Worm (Caenorhabditis elegans) whole organism, dauer: ENCODE results near the gene C25E10.16.

ENCODE experiments used
- unc-62 ChIP-seq: sonication (generic microtip); optimal IDR thresholded peaks from 2 replicates; lab custom pipeline; 2017; ENCODE audit warnings: missing biosample characterization, missing genetic modification reagents, missing genetic modification characterization

Gene C25E10.16

ce11 chrV:9078815-9079525 lies 19.6 kb upstream of the C25E10.16 start:
- no peak for TF ChIP-seq unc-62 (GFP tag; lab: Kevin White, UChicago)

- TF ChIP-seq unc-62 (GFP tag; lab: Kevin White, UChicago) = no peak
Observed at ce11 chrV:9078067-9078581, 18.8 kb upstream of the C25E10.16 start.

ce11 chrV:9076273-9076672 lies 16.9 kb upstream of the C25E10.16 start, which contains the start of gene T27E4.7:
T27E4.7 (minus strand) TSS chrV:9076322.
- TF ChIP-seq unc-62 (GFP tag; lab: Kevin White, UChicago) = no peak

- TF ChIP-seq unc-62 (GFP tag; lab: Kevin White, UChicago) = no peak
Observed at ce11 chrV:9075827-9076226, 16.5 kb upstream of the C25E10.16 start.

ce11 chrV:9074360-9074834 lies 15.0 kb upstream of the C25E10.16 start:
- no peak for TF ChIP-seq unc-62 (GFP tag; lab: Kevin White, UChicago)

ce11 chrV:9073322-9074038 lies 14.1 kb upstream of the C25E10.16 start, which contains the start of gene oac-50:
oac-50 (minus strand) TSS chrV:9073540.
- no peak for TF ChIP-seq unc-62 (GFP tag; lab: Kevin White, UChicago)

- no peak for TF ChIP-seq unc-62 (GFP tag; lab: Kevin White, UChicago)
Observed at ce11 chrV:9069680-9070079, 10.3 kb upstream of the C25E10.16 start, which contains the start of gene T27E4.5. T27E4.5 (minus strand) TSS chrV:9069780.

- TF ChIP-seq unc-62 (GFP tag; lab: Kevin White, UChicago) = no peak
Observed at ce11 chrV:9067678-9068077, 8.3 kb upstream of the C25E10.16 start, which contains the start of gene fip-2. fip-2 (plus strand) TSS chrV:9067978.

- TF ChIP-seq unc-62 (GFP tag; lab: Kevin White, UChicago) = no peak
Observed at ce11 chrV:9065915-9066314, 6.5 kb upstream of the C25E10.16 start.

- TF ChIP-seq unc-62 (GFP tag; lab: Kevin White, UChicago) = no peak
Observed at ce11 chrV:9065001-9065400, 5.6 kb upstream of the C25E10.16 start.

ce11 chrV:9063134-9063533 lies 3.8 kb upstream of the C25E10.16 start:
- TF ChIP-seq unc-62 (GFP tag; lab: Kevin White, UChicago) = no peak

- TF ChIP-seq unc-62 (GFP tag; lab: Kevin White, UChicago) = no peak
Observed at ce11 chrV:9062341-9062740, 3.0 kb upstream of the C25E10.16 start, which contains the start of gene C25E10.12. C25E10.12 (minus strand) TSS chrV:9062441.

- no peak for TF ChIP-seq unc-62 (GFP tag; lab: Kevin White, UChicago)
Observed at ce11 chrV:9058627-9059026, 741 bp downstream of the C25E10.16 start, which contains the start of gene C25E10.11. C25E10.11 (minus strand) TSS chrV:9058727.

- TF ChIP-seq unc-62 (GFP tag; lab: Kevin White, UChicago) = no peak
Observed at ce11 chrV:9056253-9056652, 3.1 kb downstream of the C25E10.16 start, which contains the start of gene C25E10.10. C25E10.10 (minus strand) TSS chrV:9056353.

- no peak for TF ChIP-seq unc-62 (GFP tag; lab: Kevin White, UChicago)
Observed at ce11 chrV:9055644-9056043, 3.7 kb downstream of the C25E10.16 start.

- TF ChIP-seq unc-62 (GFP tag; lab: Kevin White, UChicago) = no peak
Observed at ce11 chrV:9054771-9055170, 4.6 kb downstream of the C25E10.16 start, which contains the start of gene swm-1. swm-1 (minus strand) TSS chrV:9054871.
